Fruit fly (Drosophila melanogaster): ENCODE results near the gene pasha.

The pasha gene

DNA sequence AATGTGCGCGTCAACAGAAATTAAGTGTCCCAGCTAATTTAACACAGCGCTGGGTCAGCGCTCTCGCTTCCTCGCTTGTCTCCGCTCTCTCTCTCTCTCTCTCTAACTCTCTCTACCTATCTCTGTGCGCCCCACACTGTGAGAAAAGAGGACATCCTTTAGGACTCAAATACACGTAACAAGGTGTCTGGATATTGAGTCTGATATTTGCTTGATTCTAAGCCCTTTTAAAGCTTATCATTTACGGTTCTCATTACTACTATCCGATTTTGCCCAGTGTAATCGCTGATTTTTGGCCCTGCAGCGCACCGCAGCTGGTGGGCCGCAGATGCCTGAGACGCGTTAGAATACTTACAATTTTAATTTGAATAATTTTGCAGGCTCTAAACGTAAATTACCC, 18.7 kb downstream of the pasha start (continued):
- TF ChIP-seq Optix (GFP tag; IDR thresholded peaks at IDR 0.05) (no peak), NFAT (GFP tag; IDR thresholded peaks at IDR 0.05) (no peak), CG8944 (GFP tag; optimal IDR thresholded peaks at IDR 0.05) (peak; percentile 3), CG7839 (tag; optimal IDR thresholded peaks at IDR 0.05) (peak; percentile 47), zen2 (GFP tag; IDR thresholded peaks at IDR 0.05; ENCODE audit: partially characterized antibody) (no peak), btn (GFP tag; optimal IDR thresholded peaks at IDR 0.05) (no peak), Hr51 (GFP tag; optimal IDR thresholded peaks at IDR 0.05) (peak in 1 of 2 experiments; percentile 63), TFAM (GFP tag; optimal IDR thresholded peaks at IDR 0.05) (no peak), pita (GFP tag; optimal IDR thresholded peaks at IDR 0.05) (no peak), nau (GFP tag; optimal IDR thresholded peaks at IDR 0.05) (no peak), ind (GFP tag; optimal IDR thresholded peaks at IDR 0.05) (peak; percentile 45), E2f1 (GFP tag; IDR thresholded peaks at IDR 0.05) (0 out of 2 replicates have a peak, but pooled peaks have one; percentile 21), dysf (GFP tag; IDR thresholded peaks at IDR 0.05) (no peak), ap (GFP tag; IDR thresholded peaks at IDR 0.05) (0 out of 2 replicates have a peak, but pooled peaks have one; percentile 36), CG5245 (GFP tag; optimal IDR thresholded peaks at IDR 0.05) (no peak), CG10321 (GFP tag; IDR thresholded peaks at IDR 0.05) (no peak), CG14965 (GFP tag; optimal IDR thresholded peaks at IDR 0.05; ENCODE audit: borderline replicate concordance) (no peak), CG16863 (GFP tag; optimal IDR thresholded peaks at IDR 0.05) (no peak), CG6765 (GFP tag; optimal IDR thresholded peaks at IDR 0.05) (no peak), lmd (GFP tag; IDR thresholded peaks at IDR 0.05) (peak; percentile 33; the same call in 1 of the 2 replicates), sr (GFP tag; IDR thresholded peaks at IDR 0.05) (no peak), CG13894 (tag; optimal IDR thresholded peaks at IDR 0.05) (no peak), CG10543 (GFP tag; optimal IDR thresholded peaks at IDR 0.05) (no peak), CG17802 (tag; optimal IDR thresholded peaks at IDR 0.05) (no peak), fd96Cb (tag; optimal IDR thresholded peaks at IDR 0.05) (peak; percentile 12), seq (GFP tag; IDR thresholded peaks at IDR 0.05) (no peak), chn (GFP tag; optimal IDR thresholded peaks at IDR 0.05) (peak; percentile 1), cwo (GFP tag; optimal IDR thresholded peaks at IDR 0.05) (peak; percentile 35), Dref (GFP tag; IDR thresholded peaks at IDR 0.05) (no peak), stwl (tag; optimal IDR thresholded peaks at IDR 0.05) (no peak), Sox102F (GFP tag; optimal IDR thresholded peaks at IDR 0.05) (peak; percentile 22), CG8089 (GFP tag; optimal IDR thresholded peaks at IDR 0.05) (no peak), CG8478 (optimal IDR thresholded peaks at IDR 0.05) (no peak), CG17385 (GFP tag; optimal IDR thresholded peaks at IDR 0.05) (peak; percentile 37), Dad (GFP tag; optimal IDR thresholded peaks at IDR 0.05) (peak; percentile 9), eve (GFP tag; optimal IDR thresholded peaks at IDR 0.05) (no peak), HLH54F (GFP tag; optimal IDR thresholded peaks at IDR 0.05) (peak; percentile 35), jigr1 (GFP tag; IDR thresholded peaks at IDR 0.05) (no peak), HLH3B (GFP tag; IDR thresholded peaks at IDR 0.05) (peak; percentile 35; the same call in 1 of the 2 replicates), dmrt99B (tag; optimal IDR thresholded peaks at IDR 0.05) (peak; percentile 32), nerfin-2 (GFP tag; IDR thresholded peaks at IDR 0.05; ENCODE audit: partially characterized antibody) (no peak), Eip74EF (GFP tag; optimal IDR thresholded peaks at IDR 0.05) (no peak), CG5953 (GFP tag; IDR thresholded peaks at IDR 0.05) (no peak), ac (GFP tag; optimal IDR thresholded peaks at IDR 0.05) (no peak), CG2712 (tag; optimal IDR thresholded peaks at IDR 0.05) (no peak), caup (GFP tag; optimal IDR thresholded peaks at IDR 0.05; ENCODE audit: severe bottlenecking) (peak; percentile 37), sna (GFP tag; IDR thresholded peaks at IDR 0.05; ENCODE audit: partially characterized antibody) (no peak), CG10209 (GFP tag; optimal IDR thresholded peaks at IDR 0.05) (peak; percentile 12), mirr (GFP tag; optimal IDR thresholded peaks at IDR 0.05) (no peak), tup (GFP tag; optimal IDR thresholded peaks at IDR 0.05) (no peak), dan (GFP tag; IDR thresholded peaks at IDR 0.05) (no peak)

All from whole organism, embryonic.